Worm (Caenorhabditis elegans) whole organism, L2 larva: ENCODE results near the gene C50H11.13.
"Not testable (repeated sequence)": the region's sequence is repeated elsewhere in the genome, so short reads cannot be mapped to it uniquely, and the experiment has no call there.

Experiments used
- C34F6.9 ChIP-seq: fragments of 150-350 bp; optimal IDR thresholded peaks from 2 replicates; lab custom pipeline; 2014; ENCODE audit warnings: missing biosample characterization, missing genetic modification characterization
- R02D3.7 ChIP-seq: fragments of 150-350 bp; optimal IDR thresholded peaks from 2 replicates; lab custom pipeline; 2014; ENCODE audit warnings: missing biosample characterization, missing genetic modification characterization
- Y55F3AM.14 ChIP-seq: fragments of 200-800 bp; sonication (Bioruptor generic); optimal IDR thresholded peaks from 2 replicates; lab custom pipeline; 2018; ENCODE audit warnings: mild to moderate bottlenecking, missing genetic modification characterization, missing compliant biosample characterization
- ZK546.5 ChIP-seq: sonication (generic microtip); optimal IDR thresholded peaks from 2 replicates; lab custom pipeline; 2017; ENCODE audit warnings: missing biosample characterization, missing genetic modification characterization
- alr-1 ChIP-seq: fragments of 150-350 bp; optimal IDR thresholded peaks from 2 replicates; lab custom pipeline; 2014; ENCODE audit warnings: missing biosample characterization, missing genetic modification characterization
- aly-2 ChIP-seq: fragments of 150-350 bp; optimal IDR thresholded peaks from 2 replicates; lab custom pipeline; 2014; ENCODE audit warnings: missing biosample characterization, missing genetic modification characterization
- ama-1 ChIP-seq: fragments of 150-350 bp; optimal IDR thresholded peaks from 2 replicates; lab custom pipeline; 2018; ENCODE audit warnings: inconsistent platforms
- blmp-1 ChIP-seq: sonication (generic microtip); optimal IDR thresholded peaks from 2 replicates; lab custom pipeline; 2017; ENCODE audit warnings: missing genetic modification characterization, mild to moderate bottlenecking, missing compliant biosample characterization, antibody characterized with exemption, moderate library complexity; ENCODE audit not compliant: insufficient read depth
- ceh-16 ChIP-seq: fragments of 150-350 bp; optimal IDR thresholded peaks from 2 replicates; lab custom pipeline; 2014; ENCODE audit warnings: missing biosample characterization, missing genetic modification characterization
- ceh-82 ChIP-seq: fragments of 150-350 bp; optimal IDR thresholded peaks from 2 replicates; lab custom pipeline; 2014; ENCODE audit warnings: missing biosample characterization, missing genetic modification characterization
- crh-2 ChIP-seq: sonication (generic microtip); optimal IDR thresholded peaks from 2 replicates; lab custom pipeline; 2017; ENCODE audit warnings: missing biosample characterization, missing genetic modification characterization
- dmd-4 ChIP-seq: sonication (generic microtip); optimal IDR thresholded peaks from 2 replicates; lab custom pipeline; 2017; ENCODE audit warnings: missing biosample characterization, missing genetic modification characterization
- egl-27 ChIP-seq: sonication (generic microtip); optimal IDR thresholded peaks from 3 replicates; lab custom pipeline; 2017; ENCODE audit warnings: missing biosample characterization, missing genetic modification reagents, missing genetic modification characterization
- elt-1 ChIP-seq: fragments of 150-350 bp; optimal IDR thresholded peaks from 2 replicates; lab custom pipeline; 2014; ENCODE audit warnings: missing biosample characterization, missing genetic modification characterization
- elt-3 ChIP-seq: sonication (generic microtip); optimal IDR thresholded peaks from 2 replicates; lab custom pipeline; 2017; ENCODE audit warnings: missing biosample characterization, missing genetic modification characterization
- fos-1 ChIP-seq: fragments of 150-350 bp; optimal IDR thresholded peaks from 2 replicates; lab custom pipeline; 2014; ENCODE audit warnings: missing biosample characterization, missing genetic modification characterization
- lin-11 ChIP-seq: fragments of 150-350 bp; sonication (generic microtip); optimal IDR thresholded peaks from 2 replicates; lab custom pipeline; 2014; ENCODE audit warnings: missing biosample characterization, missing genetic modification characterization, inconsistent platforms, mixed read lengths
- lin-39 ChIP-seq: fragments of 150-350 bp; optimal IDR thresholded peaks from 2 replicates; lab custom pipeline; 2014; ENCODE audit warnings: missing biosample characterization, missing genetic modification reagents, missing genetic modification characterization
- mab-5 ChIP-seq: fragments of 150-350 bp; optimal IDR thresholded peaks from 2 replicates; lab custom pipeline; 2014; ENCODE audit warnings: missing biosample characterization, missing genetic modification characterization
- nhr-10 ChIP-seq: sonication (generic microtip); optimal IDR thresholded peaks from 2 replicates; lab custom pipeline; 2017; ENCODE audit warnings: missing biosample characterization, missing genetic modification characterization
- nhr-11 ChIP-seq: fragments of 150-350 bp; optimal IDR thresholded peaks from 2 replicates; lab custom pipeline; 2014; ENCODE audit warnings: missing biosample characterization, missing genetic modification characterization
- nhr-12 ChIP-seq: fragments of 150-350 bp; optimal IDR thresholded peaks from 2 replicates; lab custom pipeline; 2014; ENCODE audit warnings: missing biosample characterization, missing genetic modification characterization
- nhr-129 ChIP-seq: fragments of 150-350 bp; optimal IDR thresholded peaks from 2 replicates; lab custom pipeline; 2014; ENCODE audit warnings: missing biosample characterization, missing genetic modification characterization
- nhr-21 ChIP-seq: fragments of 150-350 bp; optimal IDR thresholded peaks from 2 replicates; lab custom pipeline; 2014; ENCODE audit warnings: missing biosample characterization, missing genetic modification characterization
- nhr-23 ChIP-seq: fragments of 150-350 bp; optimal IDR thresholded peaks from 2 replicates; lab custom pipeline; 2014; ENCODE audit warnings: missing biosample characterization, missing genetic modification reagents, missing genetic modification characterization
- nhr-77 ChIP-seq: fragments of 150-350 bp; optimal IDR thresholded peaks from 2 replicates; lab custom pipeline; 2014; ENCODE audit warnings: missing biosample characterization, missing genetic modification characterization
- peb-1 ChIP-seq: fragments of 150-350 bp; optimal IDR thresholded peaks from 2 replicates; lab custom pipeline; 2014; ENCODE audit warnings: missing biosample characterization, missing genetic modification characterization
- sem-4 ChIP-seq: fragments of 150-350 bp; optimal IDR thresholded peaks from 2 replicates; lab custom pipeline; 2014; ENCODE audit warnings: missing biosample characterization, missing genetic modification reagents, missing genetic modification characterization
- skn-1 ChIP-seq: sonication (generic microtip); optimal IDR thresholded peaks from 2 replicates; lab custom pipeline; 2017; ENCODE audit warnings: missing biosample characterization, missing genetic modification characterization
- sma-3 ChIP-seq: sonication (generic microtip); optimal IDR thresholded peaks from 2 replicates; lab custom pipeline; 2016; ENCODE audit warnings: missing genetic modification reagents, missing genetic modification characterization, missing compliant biosample characterization
- unc-39 ChIP-seq: fragments of 150-350 bp; optimal IDR thresholded peaks from 2 replicates; lab custom pipeline; 2014; ENCODE audit warnings: missing biosample characterization, missing genetic modification characterization
- unc-55 ChIP-seq: fragments of 150-350 bp; sonication (generic microtip); optimal IDR thresholded peaks from 3 replicates; lab custom pipeline; 2014; ENCODE audit warnings: missing biosample characterization, missing genetic modification reagents, missing genetic modification characterization
- zag-1 ChIP-seq: fragments of 150-350 bp; optimal IDR thresholded peaks from 2 replicates; lab custom pipeline; 2014; ENCODE audit warnings: missing biosample characterization, missing genetic modification characterization
- ztf-1 ChIP-seq: fragments of 200-800 bp; sonication (Bioruptor generic); conservative IDR thresholded peaks from 2 replicates; pipeline ENCODE4 v1.3.6; 2022; ENCODE audit warnings: missing genetic modification characterization, missing compliant biosample characterization
- ztf-11 ChIP-seq: sonication (generic microtip); optimal IDR thresholded peaks from 2 replicates; lab custom pipeline; 2017; ENCODE audit warnings: missing biosample characterization, missing genetic modification characterization
- ztf-4 ChIP-seq: fragments of 150-350 bp; optimal IDR thresholded peaks from 2 replicates; lab custom pipeline; 2014; ENCODE audit warnings: missing biosample characterization, missing genetic modification characterization

The C50H11.13 gene

DNA sequence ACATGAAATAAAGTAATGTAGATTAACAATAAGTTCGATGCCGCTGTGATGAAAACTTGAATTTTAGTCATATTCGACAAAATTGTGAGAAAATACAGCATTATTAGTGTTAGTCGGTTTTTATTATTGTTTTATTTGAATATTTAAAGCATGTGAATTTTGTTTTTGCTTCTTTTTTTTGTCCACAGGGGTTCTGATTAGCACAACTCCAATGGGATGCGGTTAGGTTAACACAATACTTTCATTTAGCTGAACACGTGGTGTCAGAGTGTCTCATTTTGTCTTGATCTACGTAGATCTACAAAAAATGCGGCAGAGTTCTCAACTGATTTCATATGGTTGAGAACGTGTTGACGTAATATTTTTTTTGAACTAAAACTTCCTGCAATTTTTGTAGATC lies 2.3 kb downstream of the C50H11.13 start, which contains the start of gene str-40:
TSS of gene str-40 (minus strand) at position 101 of the 400 bp plus-strand sequence.
- TF ChIP-seq mab-5, result no peak
- TF ChIP-seq lin-39 (tag; lab: Kevin White, UChicago), result no peak
- TF ChIP-seq sem-4 (tag; lab: Kevin White, UChicago), result no peak
- TF ChIP-seq nhr-23 (tag; lab: Kevin White, UChicago), result no peak
- no peak for TF ChIP-seq ztf-4
- no peak for TF ChIP-seq zag-1 (tag; lab: Kevin White, UChicago)
- no peak for TF ChIP-seq ama-1 (lab: Kevin White, UChicago)
- TF ChIP-seq nhr-11 (tag; lab: Kevin White, UChicago), result no peak

ce11 chrV:3065928-3066327 lies 5.5 kb downstream of the C50H11.13 start, which contains the start of gene srh-185:
Gene srh-185, plus strand, starts transcription at chrV:3066228.
- no peak for TF ChIP-seq ztf-4
- no peak for TF ChIP-seq ztf-1 (GFP tag; lab: Robert Waterston, UW)
- no peak for TF ChIP-seq egl-27
- TF ChIP-seq nhr-11 (tag; lab: Kevin White, UChicago), result no peak
- no peak for TF ChIP-seq C34F6.9 (tag; lab: Kevin White, UChicago)
- TF ChIP-seq sem-4 (tag; lab: Kevin White, UChicago), result no peak
- TF ChIP-seq ZK546.5 (tag; lab: Kevin White, UChicago), result no peak
- no peak for TF ChIP-seq nhr-21 (tag; lab: Kevin White, UChicago)
- no peak for TF ChIP-seq mab-5
- TF ChIP-seq Y55F3AM.14 (GFP tag; lab: Kevin White, UChicago), result no peak
- TF ChIP-seq lin-11 (tag; lab: Kevin White, UChicago), result no peak
- no peak for TF ChIP-seq nhr-129 (tag; lab: Kevin White, UChicago)
- TF ChIP-seq alr-1, result no peak
- TF ChIP-seq skn-1, result no peak

DNA sequence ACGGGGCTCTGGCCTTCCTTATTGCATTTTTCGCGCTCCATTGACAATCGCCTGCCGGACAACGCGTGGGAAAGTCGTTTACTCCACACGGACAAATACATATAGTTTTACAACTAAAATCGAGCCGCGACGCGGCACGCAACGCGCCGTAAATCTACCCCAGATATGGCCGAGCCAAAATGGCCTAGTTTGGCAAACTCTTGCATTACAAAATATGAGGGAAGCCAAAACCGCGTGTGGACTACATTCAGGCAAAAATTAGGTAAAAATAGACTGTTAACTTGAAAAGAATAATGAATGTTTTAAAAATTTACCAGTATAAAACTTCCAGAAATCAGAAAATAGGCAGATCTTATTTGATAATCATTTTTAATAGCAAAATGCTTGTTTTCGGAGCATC lies 7.0 kb downstream of the C50H11.13 start, which contains the start of gene srt-16:
TSS of gene srt-16 (minus strand) at position 101 of the 400 bp plus-strand sequence.
- TF ChIP-seq unc-39, sem-4, ceh-82 (tag; lab: Kevin White, UChicago): not testable (repeated sequence)

ce11 chrV:3062078-3062477 lies 9.4 kb downstream of the C50H11.13 start, which contains the start of gene srt-15:
Gene srt-15, minus strand, starts transcription at chrV:3062178.
- no peak for TF ChIP-seq peb-1 (tag; lab: Kevin White, UChicago)
- no peak for TF ChIP-seq unc-39 (tag; lab: Kevin White, UChicago)
- no peak for TF ChIP-seq R02D3.7 (tag; lab: Kevin White, UChicago)
- TF ChIP-seq elt-1 (tag; lab: Kevin White, UChicago), result no peak
- TF ChIP-seq ceh-82 (tag; lab: Kevin White, UChicago), result no peak
- no peak for TF ChIP-seq unc-55 (GFP tag; lab: Kevin White, UChicago)
- TF ChIP-seq ceh-16 (tag; lab: Kevin White, UChicago), result no peak
- no peak for TF ChIP-seq lin-11 (tag; lab: Kevin White, UChicago)
- no peak for TF ChIP-seq blmp-1 (tag; lab: Kevin White, UChicago)
- no peak for TF ChIP-seq egl-27

- TF ChIP-seq lin-11 (tag; lab: Kevin White, UChicago), result no peak
- no peak for TF ChIP-seq dmd-4
- TF ChIP-seq nhr-12, result no peak
- no peak for TF ChIP-seq fos-1
- no peak for TF ChIP-seq nhr-77 (tag; lab: Kevin White, UChicago)
- no peak for TF ChIP-seq crh-2 (tag; lab: Kevin White, UChicago)
- TF ChIP-seq nhr-10, result no peak
- no peak for TF ChIP-seq aly-2
- no peak for TF ChIP-seq sma-3 (GFP tag; lab: Kevin White, UChicago)
- TF ChIP-seq ztf-1 (GFP tag; lab: Robert Waterston, UW), result no peak
- no peak for TF ChIP-seq lin-39 (tag; lab: Kevin White, UChicago)
- no peak for TF ChIP-seq elt-3
- no peak for TF ChIP-seq mab-5
- TF ChIP-seq ceh-82 (tag; lab: Kevin White, UChicago), result no peak
- no peak for TF ChIP-seq Y55F3AM.14 (GFP tag; lab: Kevin White, UChicago)
- TF ChIP-seq ztf-11 (tag; lab: Kevin White, UChicago), result no peak
- no peak for TF ChIP-seq alr-1
These were observed 12.5 kb downstream of the C50H11.13 start, which contains the start of gene str-244 for ce11 chrV:3058996-3059395. Gene str-244, minus strand, starts transcription at chrV:3059096.
